Fruit fly (Drosophila melanogaster) whole organism, embryonic: ENCODE data around the gene tral.
A peak's percentile ranks its signal among the peaks of the same experiment; 100 is the strongest.

Source experiments
- Adf1 ChIP-seq: fragments of 200-800 bp; sonication (Bioruptor generic); IDR thresholded peaks from 2 replicates; pipeline ENCODE4 v1.3.6; 2022; ENCODE audit warnings: missing biosample characterization, missing genetic modification characterization
- Antp ChIP-seq: fragments of 200-800 bp; sonication (Bioruptor generic); optimal IDR thresholded peaks from 3 replicates; lab custom pipeline; 2016; ENCODE audit warnings: missing biosample characterization, missing genetic modification characterization
- B-H1 ChIP-seq: fragments of 200-800 bp; sonication (Bioruptor generic); IDR thresholded peaks from 3 replicates; pipeline ENCODE4 v1.3.6; 2022; ENCODE audit warnings: missing biosample characterization, missing genetic modification characterization
- CG10654 ChIP-seq: fragments of 200-800 bp; sonication (Bioruptor generic); optimal IDR thresholded peaks from 2 replicates; lab custom pipeline; 2016; ENCODE audit warnings: missing biosample characterization, missing genetic modification characterization
- CG11093 ChIP-seq: fragments of 200-800 bp; sonication (Bioruptor generic); IDR thresholded peaks from 3 replicates; pipeline ENCODE4 v1.3.6; 2022; ENCODE audit warnings: missing biosample characterization, missing genetic modification characterization
- CG11560 ChIP-seq: fragments of 200-800 bp; sonication (Bioruptor generic); IDR thresholded peaks from 3 replicates; pipeline ENCODE4 v1.3.6; 2022; ENCODE audit warnings: missing biosample characterization, missing genetic modification characterization
- CG13894 ChIP-seq: fragments of 200-800 bp; sonication (Bioruptor generic); optimal IDR thresholded peaks from 3 replicates; lab custom pipeline; 2018; ENCODE audit warnings: missing biosample characterization, mild to moderate bottlenecking, missing genetic modification characterization, moderate library complexity
- CG14014 ChIP-seq: fragments of 200-800 bp; sonication (Bioruptor generic); IDR thresholded peaks from 2 replicates; pipeline ENCODE4 v1.3.6; 2022; ENCODE audit warnings: missing biosample characterization, missing genetic modification characterization
- CG15479 ChIP-seq: fragments of 200-800 bp; sonication (Bioruptor generic); optimal IDR thresholded peaks from 3 replicates; lab custom pipeline; 2019; ENCODE audit warnings: missing biosample characterization, mild to moderate bottlenecking, missing genetic modification characterization, moderate library complexity
- CG16813 ChIP-seq: fragments of 200-800 bp; sonication (Bioruptor generic); IDR thresholded peaks from 3 replicates; pipeline ENCODE4 v1.3.6; 2022; ENCODE audit warnings: missing biosample characterization, missing genetic modification characterization; ENCODE audit not compliant: partially characterized antibody
- CG30020 ChIP-seq: fragments of 200-800 bp; optimal IDR thresholded peaks from 2 replicates; lab custom pipeline; 2019; ENCODE audit warnings: missing biosample characterization, mild to moderate bottlenecking, missing genetic modification characterization, moderate library complexity
- CG30431 ChIP-seq: fragments of 200-800 bp; sonication (Bioruptor generic); optimal IDR thresholded peaks from 2 replicates; lab custom pipeline; 2017; ENCODE audit warnings: missing biosample characterization, missing genetic modification characterization
- CG31224 ChIP-seq: fragments of 200-800 bp; sonication (Bioruptor generic); IDR thresholded peaks from 2 replicates; pipeline ENCODE4 v1.3.6; 2022; ENCODE audit warnings: missing biosample characterization, missing genetic modification characterization
- CG31388 ChIP-seq: fragments of 200-800 bp; sonication (Bioruptor generic); optimal IDR thresholded peaks from 2 replicates; lab custom pipeline; 2016; ENCODE audit warnings: missing biosample characterization, missing genetic modification characterization
- CG4328 ChIP-seq: fragments of 200-800 bp; sonication (Bioruptor generic); optimal IDR thresholded peaks from 3 replicates; lab custom pipeline; 2017; ENCODE audit warnings: missing biosample characterization, missing genetic modification reagents, missing genetic modification characterization
- CG7839 ChIP-seq: fragments of 200-800 bp; sonication (Bioruptor generic); optimal IDR thresholded peaks from 3 replicates; lab custom pipeline; 2018; ENCODE audit warnings: missing biosample characterization, mild to moderate bottlenecking, missing genetic modification characterization, moderate library complexity
- CG8944 ChIP-seq: fragments of 200-800 bp; sonication (Bioruptor generic); optimal IDR thresholded peaks from 3 replicates; lab custom pipeline; 2016; ENCODE audit warnings: missing biosample characterization, missing genetic modification characterization
- CG9437 ChIP-seq: fragments of 200-800 bp; sonication (Bioruptor generic); optimal IDR thresholded peaks from 2 replicates; lab custom pipeline; 2018; ENCODE audit warnings: missing biosample characterization, mild to moderate bottlenecking, missing genetic modification characterization
- Dad ChIP-seq: fragments of 200-800 bp; sonication (Bioruptor generic); optimal IDR thresholded peaks from 3 replicates; lab custom pipeline; 2016; ENCODE audit warnings: missing biosample characterization, missing genetic modification characterization
- Dip2 ChIP-seq: fragments of 200-800 bp; sonication (Bioruptor generic); IDR thresholded peaks from 2 replicates; pipeline ENCODE4 v1.3.6; 2022; ENCODE audit warnings: missing biosample characterization, missing genetic modification characterization
- Dref ChIP-seq: fragments of 200-800 bp; sonication (Bioruptor generic); IDR thresholded peaks from 2 replicates; pipeline ENCODE4 v1.3.6; 2022; ENCODE audit warnings: missing biosample characterization, missing genetic modification characterization
- Ets97D ChIP-seq: fragments of 200-800 bp; sonication (Bioruptor generic); optimal IDR thresholded peaks from 3 replicates; lab custom pipeline; 2016; ENCODE audit warnings: missing biosample characterization, missing genetic modification characterization
- Fer2 ChIP-seq: fragments of 200-800 bp; sonication (Bioruptor generic); optimal IDR thresholded peaks from 2 replicates; lab custom pipeline; 2018; ENCODE audit warnings: missing biosample characterization, mild to moderate bottlenecking, missing genetic modification characterization, moderate library complexity
- Jarid2 ChIP-seq: fragments of 200-800 bp; sonication (Bioruptor generic); optimal IDR thresholded peaks from 3 replicates; lab custom pipeline; 2017; ENCODE audit warnings: mild to moderate bottlenecking, missing biosample characterization, missing genetic modification reagents, missing genetic modification characterization
- Nf-YB ChIP-seq: fragments of 200-800 bp; sonication (Bioruptor generic); optimal IDR thresholded peaks from 3 replicates; lab custom pipeline; 2019; ENCODE audit warnings: missing biosample characterization, mild to moderate bottlenecking, missing genetic modification characterization, moderate library complexity
- NfI ChIP-seq: fragments of 200-800 bp; sonication (Bioruptor generic); optimal IDR thresholded peaks from 3 replicates; lab custom pipeline; 2018; ENCODE audit warnings: missing biosample characterization, mild to moderate bottlenecking, missing genetic modification characterization, moderate library complexity
- Poxn ChIP-seq: fragments of 200-800 bp; sonication (Bioruptor generic); IDR thresholded peaks from 2 replicates; pipeline ENCODE4 v1.3.6; 2022; ENCODE audit warnings: missing biosample characterization, missing genetic modification characterization
- Rx ChIP-seq: fragments of 200-800 bp; sonication (Bioruptor generic); IDR thresholded peaks from 2 replicates; pipeline ENCODE4 v1.3.6; 2022; ENCODE audit warnings: missing biosample characterization, missing genetic modification characterization
- Taf1 ChIP-seq: fragments of 200-800 bp; sonication (Bioruptor generic); IDR thresholded peaks from 2 replicates; pipeline ENCODE4 v1.3.6; 2022; ENCODE audit warnings: missing biosample characterization, missing genetic modification characterization
- bab2 ChIP-seq: fragments of 200-800 bp; sonication (Bioruptor generic); optimal IDR thresholded peaks from 2 replicates; lab custom pipeline; 2016; ENCODE audit warnings: missing biosample characterization, missing genetic modification characterization
- bigmax ChIP-seq: fragments of 200-800 bp; sonication (Bioruptor generic); optimal IDR thresholded peaks from 2 replicates; lab custom pipeline; 2018; ENCODE audit warnings: missing biosample characterization, mild to moderate bottlenecking, missing genetic modification characterization
- bsh ChIP-seq, 2 experiments: fragments of 200-800 bp; sonication (Bioruptor generic); optimal IDR thresholded peaks; 2 replicates each; lab custom pipeline; 2017 to 2018; ENCODE audit warnings: mild to moderate bottlenecking in 2 of 2, missing biosample characterization in 2 of 2, missing genetic modification characterization in 2 of 2, moderate library complexity in 1 of 2
- cad ChIP-seq: fragments of >200 bp; optimal IDR thresholded peaks from 2 replicates; lab custom pipeline; 2017; ENCODE audit warnings: missing biosample characterization, missing genetic modification characterization
- disco-r ChIP-seq: fragments of 200-800 bp; sonication (Bioruptor generic); optimal IDR thresholded peaks from 2 replicates; lab custom pipeline; 2016; ENCODE audit warnings: missing biosample characterization, missing genetic modification characterization
- knrl ChIP-seq: fragments of 200-800 bp; sonication (Bioruptor generic); IDR thresholded peaks from 3 replicates; pipeline ENCODE4 v1.3.6; 2022; ENCODE audit warnings: missing biosample characterization, missing genetic modification characterization; ENCODE audit not compliant: partially characterized antibody
- lov ChIP-seq, 2 experiments: fragments of 200-800 bp in 1 of 2; fragments of >200 bp in 1 of 2; sonication (Bioruptor generic) in 1 of 2; IDR thresholded peaks in 1 of 2; optimal IDR thresholded peaks in 1 of 2; 2 replicates in 1 of 2; 3 replicates in 1 of 2; pipeline versions ENCODE4 v1.3.6 to Lab custom; 2017 to 2022; ENCODE audit warnings: missing biosample characterization in 1 of 2, missing genetic modification characterization in 1 of 2
- nerfin-2 ChIP-seq: fragments of 200-800 bp; sonication (Bioruptor generic); IDR thresholded peaks from 2 replicates; pipeline ENCODE4 v1.3.6; 2022; ENCODE audit warnings: missing biosample characterization, missing genetic modification characterization; ENCODE audit not compliant: partially characterized antibody
- pnt ChIP-seq: fragments of 200-800 bp; sonication (Bioruptor generic); optimal IDR thresholded peaks from 3 replicates; lab custom pipeline; 2016; ENCODE audit warnings: missing biosample characterization, missing genetic modification characterization
- pzg ChIP-seq: fragments of 200-800 bp; sonication (Bioruptor generic); optimal IDR thresholded peaks from 3 replicates; lab custom pipeline; 2018; ENCODE audit warnings: missing biosample characterization, mild to moderate bottlenecking, missing genetic modification characterization, moderate library complexity
- run ChIP-seq: fragments of 200-800 bp; sonication (Bioruptor generic); optimal IDR thresholded peaks from 3 replicates; lab custom pipeline; 2018; ENCODE audit warnings: missing biosample characterization, mild to moderate bottlenecking, missing genetic modification characterization
- sc ChIP-seq, 3 experiments: fragments of >200 bp in 2 of 3; fragments of 200-800 bp in 1 of 3; sonication (Bioruptor generic) in 1 of 3; optimal IDR thresholded peaks; 2 replicates in 2 of 3; 3 replicates in 1 of 3; lab custom pipeline; 2017; ENCODE audit warnings: mild to moderate bottlenecking in 1 of 3, missing biosample characterization in 1 of 3, missing genetic modification characterization in 1 of 3, missing genetic modification reagents in 1 of 3
- sens ChIP-seq: fragments of 200-800 bp; sonication (Bioruptor generic); peaks from one replicate; lab custom pipeline; 2016; ENCODE audit warnings: missing biosample characterization, missing genetic modification characterization
- sob ChIP-seq: fragments of 200-800 bp; sonication (Bioruptor generic); IDR thresholded peaks from 2 replicates; pipeline ENCODE4 v1.3.6; 2022; ENCODE audit warnings: missing biosample characterization, missing genetic modification characterization
- sug ChIP-seq: fragments of 200-800 bp; optimal IDR thresholded peaks from 2 replicates; lab custom pipeline; 2019; ENCODE audit warnings: missing biosample characterization, mild to moderate bottlenecking, missing genetic modification characterization, moderate library complexity
- tin ChIP-seq: fragments of 200-800 bp; sonication (Bioruptor generic); optimal IDR thresholded peaks from 3 replicates; lab custom pipeline; 2016; ENCODE audit warnings: missing biosample characterization, missing genetic modification characterization
- tna ChIP-seq: fragments of 200-800 bp; sonication (Bioruptor generic); IDR thresholded peaks from 2 replicates; pipeline ENCODE4 v1.3.6; 2022; ENCODE audit warnings: missing biosample characterization, missing genetic modification characterization; ENCODE audit not compliant: partially characterized antibody
- vnd ChIP-seq: fragments of 200-800 bp; sonication (Bioruptor generic); IDR thresholded peaks from 3 replicates; pipeline ENCODE4 v1.3.6; 2022; ENCODE audit warnings: missing biosample characterization, missing genetic modification characterization; ENCODE audit not compliant: partially characterized antibody
- zfh1 ChIP-seq: fragments of 200-800 bp; sonication (Bioruptor generic); IDR thresholded peaks from 3 replicates; pipeline ENCODE4 v1.3.6; 2022; ENCODE audit warnings: missing biosample characterization, missing genetic modification characterization
- zfh2 ChIP-seq: fragments of 200-800 bp; sonication (Bioruptor generic); optimal IDR thresholded peaks from 2 replicates; lab custom pipeline; 2016; ENCODE audit warnings: missing biosample characterization, missing genetic modification characterization

The tral gene

dm6 chr3L:12529431-12530007 is 14.7 kb downstream of the tral start (continued):
- peak; percentile 50 for TF ChIP-seq tin (GFP tag; lab: Kevin White, UChicago)
- no peak for TF ChIP-seq Poxn
- TF ChIP-seq Dip2 (GFP tag; lab: Robert Waterston, UW), result no peak
- 0 out of 2 replicates have a peak, but pooled peaks have one; percentile 35 for TF ChIP-seq CG14014 (GFP tag; lab: Robert Waterston, UW)
- TF ChIP-seq CG7839, result peak; percentile 51
- peak; percentile 5 for TF ChIP-seq sens (GFP tag; lab: Kevin White, UChicago)
- no peak for TF ChIP-seq zfh2 (GFP tag; lab: Kevin White, UChicago)
- no peak for TF ChIP-seq CG11560
- peak; percentile 18 for TF ChIP-seq CG9437 (GFP tag; lab: Kevin White, UChicago)
- TF ChIP-seq CG15479 (GFP tag; lab: Kevin White, UChicago), result no peak
- no peak for TF ChIP-seq CG13894 (tag; lab: Kevin White, UChicago)
- peak; percentile 13 for TF ChIP-seq Jarid2 (GFP tag; lab: Kevin White, UChicago)
- no peak for TF ChIP-seq Fer2 (tag; lab: Kevin White, UChicago)
- TF ChIP-seq CG11093 (GFP tag; lab: Robert Waterston, UW), result no peak
- TF ChIP-seq zfh1 (GFP tag; lab: Robert Waterston, UW), result peak; percentile 68
- 0 out of 2 replicates have a peak, but pooled peaks have one; percentile 7 for TF ChIP-seq Taf1
- TF ChIP-seq Antp (GFP tag; lab: Kevin White, UChicago), result no peak
- TF ChIP-seq vnd (GFP tag; lab: Robert Waterston, UW), result no peak
- peak; percentile 22; the same call in 1 of the 2 replicates for TF ChIP-seq Rx
- TF ChIP-seq CG4328 (GFP tag; lab: Kevin White, UChicago), result no peak
- peak; percentile 53 for TF ChIP-seq CG8944 (GFP tag; lab: Kevin White, UChicago)
- no peak for TF ChIP-seq Adf1 (GFP tag; lab: Robert Waterston, UW)
- TF ChIP-seq CG30431 (GFP tag; lab: Kevin White, UChicago), result no peak
- no peak for TF ChIP-seq Dref (GFP tag; lab: Robert Waterston, UW)
- peak; percentile 5 for TF ChIP-seq CG10654 (GFP tag; lab: Kevin White, UChicago)
- TF ChIP-seq tna, result no peak
- no peak for TF ChIP-seq knrl (GFP tag; lab: Robert Waterston, UW)
- peak; percentile 12 for TF ChIP-seq Nf-YB (GFP tag; lab: Kevin White, UChicago)
- no peak for TF ChIP-seq CG30020 (tag; lab: Kevin White, UChicago)
- no peak for TF ChIP-seq Ets97D (GFP tag; lab: Kevin White, UChicago)
- no peak for TF ChIP-seq bab2 (GFP tag; lab: Kevin White, UChicago)
- TF ChIP-seq CG31388 (GFP tag; lab: Kevin White, UChicago), result no peak
- TF ChIP-seq nerfin-2 (GFP tag; lab: Robert Waterston, UW), result no peak
- peak; percentile 38 for TF ChIP-seq NfI (GFP tag; lab: Kevin White, UChicago)
- no peak for TF ChIP-seq pzg (GFP tag; lab: Kevin White, UChicago)
- no peak for TF ChIP-seq CG16813 (GFP tag; lab: Robert Waterston, UW)
- no peak for TF ChIP-seq Dad (GFP tag; lab: Kevin White, UChicago)
- no peak for TF ChIP-seq cad (GFP tag; lab: Kevin White, UChicago)
- no peak for TF ChIP-seq pnt
- TF ChIP-seq disco-r, result no peak
- no peak for TF ChIP-seq bigmax
- no peak for TF ChIP-seq sc (optimal IDR thresholded peaks at IDR 0.05; lab: Kevin White, UChicago)
- peak; percentile 5 for TF ChIP-seq sc (GFP tag; optimal IDR thresholded peaks at IDR 0.05; lab: Kevin White, UChicago)
- TF ChIP-seq sob, result no peak
- peak; percentile 26; the same call in 1 of the 3 replicates for TF ChIP-seq B-H1 (GFP tag; lab: Robert Waterston, UW)
- TF ChIP-seq CG31224 (GFP tag; lab: Robert Waterston, UW), result no peak
- peak; percentile 55 for TF ChIP-seq run (tag; lab: Kevin White, UChicago)
- TF ChIP-seq lov (optimal IDR thresholded peaks at IDR 0.05; lab: Kevin White, UChicago), result no peak
- peak; percentile 85 for TF ChIP-seq lov (GFP tag; IDR thresholded peaks at IDR 0.05; lab: Robert Waterston, UW)
- no peak for TF ChIP-seq sug (tag; lab: Kevin White, UChicago)
- peak; percentile 23 to 67 for TF ChIP-seq bsh (GFP tag; optimal IDR thresholded peaks at IDR 0.05; lab: Kevin White, UChicago)
